Worm (Caenorhabditis elegans): ENCODE data around the gene T22F7.1.

T22F7.1 gene

ce11 chrIII:502583-502982 is 39.3 kb upstream of the T22F7.1 start (continued):
- peak; percentile 99 for TF ChIP-seq tbp1 (GFP tag; optimal IDR thresholded peaks at IDR 0.05)
- TF ChIP-seq nhr-179 (tag; optimal IDR thresholded peaks at IDR 0.05): peak; percentile 56
- TF ChIP-seq somi-1 (GFP tag; optimal IDR thresholded peaks at IDR 0.05): peak; percentile 85
- peak; percentile 76 for TF ChIP-seq atf-7 (tag; optimal IDR thresholded peaks at IDR 0.05)
- peak; percentile 53 for TF ChIP-seq lsl-1 (GFP tag; optimal IDR thresholded peaks at IDR 0.05)
- no peak for TF ChIP-seq egl-18 (GFP tag; IDR thresholded peaks at IDR 0.05)
- TF ChIP-seq C06A6.2 (GFP tag; conservative IDR thresholded peaks at IDR 0.05): peak; percentile 57
- TF ChIP-seq egl-44 (GFP tag; IDR thresholded peaks at IDR 0.05): peak; percentile 89
- peak; percentile 78 for TF ChIP-seq ets-4 (GFP tag; optimal IDR thresholded peaks at IDR 0.05)
- peak; percentile 36 for TF ChIP-seq ccch-3 (GFP tag; optimal IDR thresholded peaks at IDR 0.05)
- peak; percentile 96 for TF ChIP-seq F52B5.7 (tag; optimal IDR thresholded peaks at IDR 0.05)
- peak; percentile 85 for TF ChIP-seq fkh-3 (tag; optimal IDR thresholded peaks at IDR 0.05)
- TF ChIP-seq nfyb-1 (GFP tag; IDR thresholded peaks at IDR 0.05): peak; percentile 88
- TF ChIP-seq zim-3 (tag; optimal IDR thresholded peaks at IDR 0.05): peak; percentile 93
- TF ChIP-seq ceh-40 (GFP tag; IDR thresholded peaks at IDR 0.05): peak; percentile 63; the same call in 1 of the 2 replicates
- peak; percentile 79; the same call in 1 of the 2 replicates for TF ChIP-seq K11D2.4 (GFP tag; IDR thresholded peaks at IDR 0.05)
- TF ChIP-seq athp-1 (tag; optimal IDR thresholded peaks at IDR 0.05): peak; percentile 78
- peak; percentile 86 for TF ChIP-seq B0035.1 (tag; optimal IDR thresholded peaks at IDR 0.05)
- no peak for TF ChIP-seq unc-62 (GFP tag; optimal IDR thresholded peaks at IDR 0.05)
- 0 out of 2 replicates have a peak, but pooled peaks have one; percentile 8 for TF ChIP-seq Y53F4B.3 (GFP tag; IDR thresholded peaks at IDR 0.05)
- TF ChIP-seq ztf-25 (GFP tag; IDR thresholded peaks at IDR 0.05): peak; percentile 95
- peak; percentile 90 for TF ChIP-seq repo-1 (tag; optimal IDR thresholded peaks at IDR 0.05)
- peak; percentile 91 for TF ChIP-seq B0261.1 (tag; optimal IDR thresholded peaks at IDR 0.05)
- TF ChIP-seq F57A8.1 (GFP tag; optimal IDR thresholded peaks at IDR 0.05): peak; percentile 77
- no peak for TF ChIP-seq pha-4 (tag; optimal IDR thresholded peaks at IDR 0.05)
- TF ChIP-seq lin-35 (GFP tag; optimal IDR thresholded peaks at IDR 0.05): peak in 1 of 3 experiments; percentile 80
- TF ChIP-seq die-1 (tag; optimal IDR thresholded peaks at IDR 0.05): peak; percentile 94
- peak; percentile 94 for TF ChIP-seq nhr-90 (tag; optimal IDR thresholded peaks at IDR 0.05)
- peak; percentile 76 for TF ChIP-seq snpc-3.4 (tag; optimal IDR thresholded peaks at IDR 0.05)
- TF ChIP-seq mel-28 (tag; optimal IDR thresholded peaks at IDR 0.05; ENCODE audit: borderline replicate concordance): peak; percentile 79
- TF ChIP-seq ekl-4 (GFP tag; IDR thresholded peaks at IDR 0.05): peak; percentile 90
- TF ChIP-seq F10E7.11 (tag; optimal IDR thresholded peaks at IDR 0.05): peak; percentile 54
- TF ChIP-seq cebp-1 (GFP tag; IDR thresholded peaks at IDR 0.05): peak; percentile 45; the same call in 1 of the 2 replicates
- TF ChIP-seq cebp-1 (tag; optimal IDR thresholded peaks at IDR 0.05): peak; percentile 84
- TF ChIP-seq F39B2.1 (GFP tag; IDR thresholded peaks at IDR 0.05): no peak
- TF ChIP-seq bed-2 (GFP tag; IDR thresholded peaks at IDR 0.05): no peak
- TF ChIP-seq zfh-2 (GFP tag; conservative IDR thresholded peaks at IDR 0.05): peak; percentile 70; the same call in 1 of the 2 replicates
- 0 out of 2 replicates have a peak, but pooled peaks have one; percentile 87 for TF ChIP-seq F37B4.10 (GFP tag; IDR thresholded peaks at IDR 0.05)

- TF ChIP-seq ceh-58 (GFP tag; IDR thresholded peaks at IDR 0.05): no peak
- TF ChIP-seq nhr-90 (tag; optimal IDR thresholded peaks at IDR 0.05): no peak
- TF ChIP-seq K12H6.12 (tag; optimal IDR thresholded peaks at IDR 0.05): no peak
- TF ChIP-seq madf-3 (GFP tag; IDR thresholded peaks at IDR 0.05): 0 out of 2 replicates have a peak, but pooled peaks have one; percentile 36
- peak; percentile 62 for TF ChIP-seq zfh-2 (GFP tag; conservative IDR thresholded peaks at IDR 0.05)
- no peak for TF ChIP-seq aptf-3 (GFP tag; IDR thresholded peaks at IDR 0.05)
Observed at ce11 chrIII:509045-509444, 32.8 kb upstream of the T22F7.1 start.

Data from whole organism, young adult.